Fruit fly (Drosophila melanogaster) Kc167 (cell line): ENCODE results near the gene cype.

Experiments used
- Myc ChIP-seq: fragments of >200 bp; optimal IDR thresholded peaks from 2 replicates; lab custom pipeline; 2017; ENCODE audit warnings: missing external identifiers
- Sin3A ChIP-seq: fragments of >200 bp; optimal IDR thresholded peaks from 2 replicates; lab custom pipeline; 2018; ENCODE audit warnings: missing external identifiers
- insv ChIP-seq: fragments of >200 bp; optimal IDR thresholded peaks from 3 replicates; lab custom pipeline; 2018; ENCODE audit warnings: missing external identifiers
- psq ChIP-seq: fragments of >200 bp; optimal IDR thresholded peaks from 2 replicates; lab custom pipeline; 2017; ENCODE audit warnings: missing external identifiers
- ttk ChIP-seq: sonication (Bioruptor generic); optimal IDR thresholded peaks from 2 replicates; lab custom pipeline; 2017; ENCODE audit warnings: missing external identifiers

DNA sequence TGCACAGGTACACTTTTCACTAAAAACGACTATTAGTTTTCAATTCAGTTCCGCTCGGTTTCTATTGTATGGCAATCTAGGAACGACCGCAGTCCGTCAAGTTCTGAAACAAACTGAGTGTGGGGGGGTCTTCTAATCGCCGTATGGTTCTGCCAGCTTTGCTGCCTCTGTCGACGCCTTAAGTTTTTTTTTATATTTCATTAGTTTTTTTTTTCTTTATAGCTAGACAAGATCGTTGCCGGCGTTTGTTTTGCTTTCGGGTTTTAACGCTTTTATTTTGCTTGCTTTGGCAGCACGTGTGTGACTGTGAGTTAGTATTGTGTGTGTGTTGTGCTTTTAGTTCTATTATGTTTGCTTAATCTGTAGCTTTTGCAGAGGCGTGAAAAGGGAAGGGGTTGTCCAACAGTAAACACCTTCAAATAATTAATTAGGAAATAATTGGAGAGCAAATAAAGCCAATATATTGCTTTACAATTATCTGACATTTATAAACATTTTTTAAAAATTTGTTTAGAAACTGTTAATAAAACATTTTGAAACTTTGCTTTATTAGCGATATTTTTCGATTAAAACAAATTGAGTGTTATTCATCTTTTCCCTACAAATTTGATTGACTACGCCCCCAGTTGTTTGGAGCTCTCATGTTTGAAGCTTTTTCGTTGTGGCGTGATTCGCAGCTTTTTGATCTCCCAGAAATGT lies 15.2 kb downstream of the cype start, which contains the start of gene Acsf2:
- TF ChIP-seq ttk (lab: Kevin White, UChicago) (no peak), Myc (lab: Kevin White, UChicago) (no peak), psq (no peak), insv (lab: Kevin White, UChicago) (no peak), Sin3A (lab: Kevin White, UChicago) (no peak)
